Fruit fly (Drosophila melanogaster): ENCODE data around the gene CG43439.

Gene CG43439

dm6 chr3L:6988942-6989569 is 4.7 kb upstream of the CG43439 start:
- peak; percentile 72 for TF ChIP-seq OdsH (GFP tag; optimal IDR thresholded peaks at IDR 0.05)
- peak; percentile 38; the same call in 1 of the 2 replicates for TF ChIP-seq CG11294 (GFP tag; IDR thresholded peaks at IDR 0.05)
- TF ChIP-seq dsx (GFP tag; optimal IDR thresholded peaks at IDR 0.05; ENCODE audit: poor library complexity, severe bottlenecking) = peak; percentile 61
- no peak for TF ChIP-seq fd85E (GFP tag; optimal IDR thresholded peaks at IDR 0.05)
- peak; percentile 83 for TF ChIP-seq CG10631 (GFP tag; optimal IDR thresholded peaks at IDR 0.05)
- peak; percentile 71 for TF ChIP-seq CG6792 (GFP tag; optimal IDR thresholded peaks at IDR 0.05)
- peak; percentile 46 for TF ChIP-seq CG31627 (GFP tag; optimal IDR thresholded peaks at IDR 0.05)
- TF ChIP-seq CG6163 (GFP tag; IDR thresholded peaks at IDR 0.05) = peak; percentile 72; the same call in 2 of the 3 replicates
- peak; percentile 78 for TF ChIP-seq CG4318 (GFP tag; optimal IDR thresholded peaks at IDR 0.05)
- TF ChIP-seq CG8632 (GFP tag; optimal IDR thresholded peaks at IDR 0.05) = peak; percentile 80
- peak; percentile 51 for TF ChIP-seq Met (GFP tag; optimal IDR thresholded peaks at IDR 0.05)
- TF ChIP-seq Ets21C (GFP tag; optimal IDR thresholded peaks at IDR 0.05) = peak; percentile 21
- TF ChIP-seq Smox (GFP tag; optimal IDR thresholded peaks at IDR 0.05) = peak; percentile 48
- peak; percentile 71 for TF ChIP-seq CG8319 (GFP tag; optimal IDR thresholded peaks at IDR 0.05)
- peak; percentile 95 for TF ChIP-seq Eip78C (GFP tag)
- TF ChIP-seq ss (GFP tag; optimal IDR thresholded peaks at IDR 0.05) = peak; percentile 61 to 83
- peak; percentile 73 for TF ChIP-seq CG11902 (GFP tag; optimal IDR thresholded peaks at IDR 0.05)
- peak; percentile 89 for TF ChIP-seq CG6276 (GFP tag; optimal IDR thresholded peaks at IDR 0.05)
- TF ChIP-seq Hr4 (GFP tag; optimal IDR thresholded peaks at IDR 0.05) = peak; percentile 67
- TF ChIP-seq svp (GFP tag) = peak; percentile 89
- peak; percentile 81 for TF ChIP-seq Ets96B (tag; optimal IDR thresholded peaks at IDR 0.05)
- TF ChIP-seq esn (GFP tag; optimal IDR thresholded peaks at IDR 0.05) = peak; percentile 74
- TF ChIP-seq CG15336 (GFP tag; IDR thresholded peaks at IDR 0.05) = peak; percentile 76
- peak; percentile 49 for TF ChIP-seq Sox14 (GFP tag; optimal IDR thresholded peaks at IDR 0.05)
- peak; percentile 72 for TF ChIP-seq achi (GFP tag; optimal IDR thresholded peaks at IDR 0.05)
- TF ChIP-seq CG8119 (GFP tag; IDR thresholded peaks at IDR 0.05) = peak; percentile 73
- TF ChIP-seq CG32006 (GFP tag; optimal IDR thresholded peaks at IDR 0.05) = peak; percentile 89
- TF ChIP-seq CG7368 (GFP tag; optimal IDR thresholded peaks at IDR 0.05) = peak; percentile 61
- TF ChIP-seq pdm3 (GFP tag; optimal IDR thresholded peaks at IDR 0.05) = peak; percentile 56
- peak; percentile 82 for TF ChIP-seq Eip75B (GFP tag; optimal IDR thresholded peaks at IDR 0.05)
- TF ChIP-seq CG9139 (GFP tag; optimal IDR thresholded peaks at IDR 0.05) = peak; percentile 75
- TF ChIP-seq salr (GFP tag; optimal IDR thresholded peaks at IDR 0.05) = peak in 1 of 2 experiments; percentile 86
- TF ChIP-seq Gug (GFP tag; IDR thresholded peaks at IDR 0.05) = peak; percentile 71; the same call in 1 of the 2 replicates
- no peak for TF ChIP-seq CG1621 (tag; optimal IDR thresholded peaks at IDR 0.05)
- no peak for TF ChIP-seq Eip93F (GFP tag; optimal IDR thresholded peaks at IDR 0.05)
- peak; percentile 83 for TF ChIP-seq fkh (GFP tag; optimal IDR thresholded peaks at IDR 0.05)
- peak; percentile 74 for TF ChIP-seq topi (GFP tag; optimal IDR thresholded peaks at IDR 0.05)
- TF ChIP-seq cyc (GFP tag; optimal IDR thresholded peaks at IDR 0.05) = peak; percentile 72
- TF ChIP-seq CG6808 (GFP tag; optimal IDR thresholded peaks at IDR 0.05) = peak; percentile 82
- TF ChIP-seq CG3919 (GFP tag; optimal IDR thresholded peaks at IDR 0.05) = peak; percentile 87
- peak; percentile 70 for TF ChIP-seq acj6 (GFP tag; optimal IDR thresholded peaks at IDR 0.05)
- peak; percentile 44 for TF ChIP-seq Sox102F (GFP tag; optimal IDR thresholded peaks at IDR 0.05)
- TF ChIP-seq Hr38 (GFP tag; optimal IDR thresholded peaks at IDR 0.05) = no peak
- TF ChIP-seq vri (GFP tag; optimal IDR thresholded peaks at IDR 0.05) = no peak
- TF ChIP-seq Hr39 (GFP tag; optimal IDR thresholded peaks at IDR 0.05) = peak; percentile 44
- TF ChIP-seq dac (GFP tag; optimal IDR thresholded peaks at IDR 0.05) = peak; percentile 61
- peak; percentile 82 for TF ChIP-seq spab (GFP tag; optimal IDR thresholded peaks at IDR 0.05)
- TF ChIP-seq eg (GFP tag; IDR thresholded peaks at IDR 0.05) = peak; percentile 68
- peak; percentile 78 for TF ChIP-seq CG11762 (GFP tag; optimal IDR thresholded peaks at IDR 0.05; ENCODE audit: insufficient read depth)
- peak; percentile 3 for TF ChIP-seq CG6854 (GFP tag; optimal IDR thresholded peaks at IDR 0.05)
- peak; percentile 84 for TF ChIP-seq CG3032 (tag; optimal IDR thresholded peaks at IDR 0.05)
